Fruit fly (Drosophila melanogaster): ENCODE results near the gene CG13461.
A peak's percentile ranks its signal among the peaks of the same experiment; 100 is the strongest.

Gene CG13461

DNA sequence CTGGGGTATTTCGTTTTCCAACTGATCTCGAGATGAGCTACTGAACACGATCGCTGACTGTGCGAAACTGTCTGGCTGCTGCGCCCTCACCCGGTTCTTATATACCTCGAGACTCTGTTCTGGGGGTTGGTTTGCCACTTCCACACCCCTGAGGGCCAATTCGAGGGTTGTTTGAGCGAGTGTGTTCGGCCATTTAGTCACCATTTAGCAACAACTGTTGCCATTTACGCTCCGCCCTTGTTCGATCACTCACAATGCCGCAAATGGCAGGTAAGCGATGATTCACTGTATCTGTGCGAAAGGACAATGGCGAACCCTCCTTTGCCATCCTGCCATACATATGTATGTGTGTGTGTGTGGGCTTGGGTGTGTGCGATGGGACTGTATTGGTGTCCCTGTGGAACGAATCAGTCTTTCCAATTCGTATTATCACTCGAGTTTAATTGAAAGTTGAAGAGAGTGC, 8.4 kb downstream of the CG13461 start, which contains the start of gene ind:
ind (minus strand) TSS at position 51 of the 463 bp plus-strand sequence.
- TF ChIP-seq CG8478 (optimal IDR thresholded peaks at IDR 0.05) (no peak), CTCF (optimal IDR thresholded peaks at IDR 0.05) (no peak)

dm6 chr3L:15043465-15043864, 8.8 kb downstream of the CG13461 start:
- TF ChIP-seq CTCF (optimal IDR thresholded peaks at IDR 0.05) (no peak), CG8478 (optimal IDR thresholded peaks at IDR 0.05) (no peak)

DNA sequence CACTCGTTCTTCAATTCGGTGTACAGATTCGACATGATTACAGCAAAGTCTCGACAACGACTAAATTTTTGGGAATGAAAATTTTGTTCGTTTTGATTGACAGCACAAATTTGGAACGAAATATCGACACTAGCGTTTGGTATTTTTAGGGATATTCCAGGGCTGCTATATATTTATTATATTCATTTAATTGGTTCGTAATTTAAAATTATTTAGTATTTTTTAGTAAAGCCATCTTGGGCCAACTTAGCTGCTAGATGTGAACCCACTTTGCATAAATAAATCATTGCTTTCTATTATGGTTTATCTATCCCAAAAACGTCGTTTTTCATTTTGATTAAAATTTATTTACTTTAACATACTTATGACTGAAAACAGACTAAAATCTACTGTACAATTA, 9.8 kb downstream of the CG13461 start, which contains the start of gene Rpn12R:
Rpn12R (minus strand) TSS at position 101 of the 400 bp plus-strand sequence.
- TF ChIP-seq CTCF (optimal IDR thresholded peaks at IDR 0.05), result no peak
- no peak for TF ChIP-seq CG8478 (optimal IDR thresholded peaks at IDR 0.05)

dm6 chr3L:15040329-15040886, 11.9 kb downstream of the CG13461 start:
- TF ChIP-seq CG8478 (optimal IDR thresholded peaks at IDR 0.05) (no peak), CTCF (optimal IDR thresholded peaks at IDR 0.05) (no peak)

DNA sequence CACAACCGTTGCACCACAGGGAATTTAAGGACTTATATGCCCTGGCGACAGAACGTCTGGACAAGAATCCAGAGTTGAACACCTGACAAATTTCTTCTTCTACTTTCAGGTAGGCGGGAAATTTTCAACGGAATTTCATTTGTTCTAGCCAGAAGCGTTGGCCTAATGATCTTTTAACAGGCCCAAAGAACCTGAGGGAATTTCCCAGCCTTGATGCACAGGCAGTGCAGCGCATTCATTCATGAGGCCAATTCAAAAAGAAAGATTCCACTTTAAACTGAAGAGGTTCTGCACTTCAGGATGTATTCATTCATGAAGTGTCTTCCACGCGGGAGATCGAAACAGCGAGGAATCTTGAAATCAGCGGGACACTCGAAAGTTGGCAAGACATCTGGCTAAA, 12.8 kb downstream of the CG13461 start:
- no peak for TF ChIP-seq CTCF (optimal IDR thresholded peaks at IDR 0.05)
- no peak for TF ChIP-seq CG8478 (optimal IDR thresholded peaks at IDR 0.05)

dm6 chr3L:15035585-15035984, 16.7 kb downstream of the CG13461 start:
- TF ChIP-seq CTCF (optimal IDR thresholded peaks at IDR 0.05) (no peak), CG8478 (optimal IDR thresholded peaks at IDR 0.05) (no peak)

- TF ChIP-seq CG8478 (optimal IDR thresholded peaks at IDR 0.05) (no peak), CTCF (optimal IDR thresholded peaks at IDR 0.05) (no peak)
Observed at dm6 chr3L:15034714-15035076, 17.6 kb downstream of the CG13461 start.

DNA sequence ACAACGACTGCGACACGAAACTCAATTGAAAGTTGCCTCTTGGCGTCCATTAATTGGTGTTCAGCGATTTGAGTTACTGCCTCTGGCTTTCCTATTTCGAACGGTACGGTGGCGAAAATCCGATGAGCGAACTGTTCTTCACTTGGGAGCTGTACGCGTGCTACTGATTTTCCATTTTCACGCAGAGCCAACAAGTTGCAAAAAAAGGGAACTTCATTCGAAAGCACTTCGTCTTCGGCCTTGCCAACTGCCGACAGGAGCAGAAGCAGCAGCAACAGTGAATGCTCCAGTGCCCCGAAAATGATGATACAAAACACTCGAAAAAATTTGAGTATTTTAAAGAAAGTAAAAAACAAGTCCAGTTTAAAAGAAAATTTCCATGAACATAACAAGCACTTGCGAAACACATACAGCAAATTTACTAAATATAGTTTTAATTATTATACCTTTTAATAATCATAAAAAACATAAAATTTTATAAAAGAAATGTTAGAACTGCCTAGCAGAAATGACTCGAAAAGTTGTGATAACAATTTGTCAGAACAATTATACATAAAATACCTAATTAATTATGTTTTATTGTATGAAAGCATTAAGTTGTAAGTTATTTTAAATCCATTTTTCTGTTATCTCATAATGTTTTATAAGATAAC, 18.1 kb downstream of the CG13461 start:
- TF ChIP-seq CG8478 (optimal IDR thresholded peaks at IDR 0.05), result no peak
- TF ChIP-seq CTCF (optimal IDR thresholded peaks at IDR 0.05), result no peak

DNA sequence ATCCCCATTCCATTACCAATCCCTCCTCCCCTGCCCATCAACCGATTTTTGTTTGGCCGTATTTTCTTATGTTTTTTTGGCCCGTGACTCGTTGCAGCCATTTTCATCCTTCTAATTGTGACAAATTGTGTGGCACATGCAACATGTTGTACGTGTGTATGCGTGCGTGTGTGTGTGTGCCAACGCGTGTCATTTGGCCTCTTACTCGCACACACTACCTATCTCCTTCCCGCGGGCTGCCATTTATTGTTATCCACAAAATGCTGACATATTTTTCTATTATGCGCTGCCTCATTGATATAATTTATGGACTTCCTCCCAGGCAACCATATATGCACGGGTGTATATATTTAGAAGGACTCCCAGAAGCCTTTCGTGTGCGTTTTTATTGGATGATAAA, 20.5 kb downstream of the CG13461 start:
- no peak for TF ChIP-seq CG8478 (optimal IDR thresholded peaks at IDR 0.05)
- no peak for TF ChIP-seq CTCF (optimal IDR thresholded peaks at IDR 0.05)

- TF ChIP-seq CG8478 (optimal IDR thresholded peaks at IDR 0.05) (no peak), CTCF (optimal IDR thresholded peaks at IDR 0.05) (no peak)
Observed at dm6 chr3L:15023192-15023591, 29.1 kb downstream of the CG13461 start, which contains the start of gene CG32148. TSS of gene CG32148 (plus strand) at chr3L:15023492.

DNA sequence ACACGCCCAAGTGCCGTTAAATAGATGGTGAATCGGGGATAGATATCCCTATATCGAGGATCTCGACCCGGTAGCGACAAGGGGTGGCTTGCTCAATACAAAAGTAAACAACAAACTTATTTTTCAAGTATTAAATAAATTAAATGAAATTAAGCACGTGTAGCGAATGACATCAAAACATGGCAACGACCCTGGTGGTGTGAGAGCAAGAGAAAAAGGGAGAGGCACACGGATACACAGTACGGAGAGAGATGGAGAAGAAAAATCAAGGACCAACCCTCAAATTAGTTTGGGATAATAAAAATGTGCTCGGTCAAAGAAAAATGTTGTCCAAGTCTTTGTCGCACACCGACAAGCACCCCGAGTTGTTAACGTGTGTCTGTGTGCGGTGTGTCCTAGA, 31.3 kb downstream of the CG13461 start:
- no peak for TF ChIP-seq CTCF (optimal IDR thresholded peaks at IDR 0.05)
- TF ChIP-seq CG8478 (optimal IDR thresholded peaks at IDR 0.05), result no peak

DNA sequence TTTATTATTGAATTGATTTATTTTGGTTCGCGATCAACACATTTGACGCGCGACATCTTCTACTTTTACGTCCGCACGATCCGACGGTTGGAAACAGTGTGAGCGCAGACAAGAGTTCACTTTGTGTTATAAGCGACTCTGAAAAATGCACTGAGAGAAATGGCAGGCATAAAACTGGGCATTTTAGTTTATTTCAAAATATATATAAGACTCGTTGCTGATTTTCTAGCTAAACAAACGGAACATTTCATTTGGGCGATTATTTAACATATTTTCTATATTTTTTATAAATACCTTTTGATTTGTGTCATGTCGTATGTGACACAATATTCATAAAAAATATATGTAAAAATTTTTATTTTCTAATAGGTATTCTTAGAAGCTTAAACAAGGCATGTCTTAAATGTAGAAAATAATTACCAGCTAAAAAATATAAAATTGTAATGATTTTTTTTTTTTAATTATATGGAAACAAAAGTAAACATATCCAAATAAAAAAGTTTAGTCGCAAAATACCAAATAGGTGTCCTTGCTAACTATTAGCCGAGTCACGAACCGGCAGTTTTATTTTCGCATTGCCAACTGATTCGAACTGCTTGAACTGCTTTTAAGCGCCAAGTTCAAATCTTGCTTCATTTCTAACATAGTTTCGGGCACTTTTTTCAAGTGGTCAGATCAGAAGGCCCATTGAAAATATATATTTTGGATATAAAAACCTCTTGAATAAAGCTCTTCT, 38.2 kb downstream of the CG13461 start, which contains the start of gene Reck:
Reck (minus strand) TSS at position 106 of the 736 bp plus-strand sequence.
- no peak for TF ChIP-seq CG8478 (optimal IDR thresholded peaks at IDR 0.05)
- TF ChIP-seq CTCF (optimal IDR thresholded peaks at IDR 0.05), result peak in 1 of 2 experiments; percentile 73

DNA sequence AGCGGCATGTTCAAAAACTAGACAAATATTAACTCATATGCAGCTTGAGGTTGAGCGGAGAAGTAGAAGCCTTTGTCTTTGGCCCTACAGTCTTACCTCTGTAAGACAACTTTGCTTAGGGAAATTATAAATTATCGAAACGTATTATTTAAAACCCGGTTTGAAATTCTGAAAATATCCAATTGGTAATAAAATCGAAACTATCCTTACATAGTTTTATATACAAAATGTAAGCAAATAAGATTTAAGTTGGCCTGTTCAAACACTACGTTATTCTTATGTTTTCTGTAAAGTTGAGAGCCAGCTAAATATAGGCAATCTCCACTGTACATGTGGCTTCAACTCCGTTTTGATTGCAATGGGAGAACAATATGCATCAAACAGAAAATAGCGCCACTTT, 39.0 kb downstream of the CG13461 start:
- TF ChIP-seq CTCF (optimal IDR thresholded peaks at IDR 0.05) (no peak), CG8478 (optimal IDR thresholded peaks at IDR 0.05) (no peak)

- no peak for TF ChIP-seq CG8478 (optimal IDR thresholded peaks at IDR 0.05)
- TF ChIP-seq CTCF (optimal IDR thresholded peaks at IDR 0.05), result no peak
Observed at dm6 chr3L:15011638-15012335, 40.5 kb downstream of the CG13461 start.

DNA sequence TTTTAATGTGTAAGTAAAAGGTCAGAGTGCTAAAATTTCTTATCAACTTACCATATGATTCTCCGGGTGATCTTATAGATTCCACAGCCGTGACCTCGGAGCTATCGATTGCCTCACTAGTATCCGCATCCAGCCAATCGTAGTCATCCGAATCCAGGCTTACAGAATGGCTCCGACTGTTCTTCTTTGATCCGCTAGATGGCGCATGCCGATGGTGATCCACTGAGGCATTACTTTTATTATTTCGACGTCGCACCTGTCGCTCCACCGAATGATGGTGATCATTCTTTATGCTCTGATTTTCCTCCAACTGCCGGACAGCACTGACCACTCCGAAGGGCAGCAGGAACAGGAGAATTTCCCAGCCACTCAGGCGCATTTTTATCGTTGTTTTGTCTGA, 41.1 kb downstream of the CG13461 start:
- TF ChIP-seq CTCF (optimal IDR thresholded peaks at IDR 0.05), result peak; percentile 82 to 88
- no peak for TF ChIP-seq CG8478 (optimal IDR thresholded peaks at IDR 0.05)
